Worm (Caenorhabditis elegans) whole organism, L1 larva: Measurements from ENCODE around the gene pifk-1.

Experiments used
- C16A3.4 ChIP-seq: fragments of 150-350 bp; optimal IDR thresholded peaks from 2 replicates; lab custom pipeline; 2014; ENCODE audit warnings: missing biosample characterization, missing genetic modification characterization
- ztf-11 ChIP-seq, 2 experiments: sonication (generic microtip); optimal IDR thresholded peaks; 2 replicates each; lab custom pipeline; 2016 to 2017; ENCODE audit warnings: missing genetic modification characterization in 2 of 2, missing biosample characterization in 1 of 2, missing compliant biosample characterization in 1 of 2

- TF ChIP-seq ztf-11 (tag; optimal IDR thresholded peaks at IDR 0.05; lab: Kevin White, UChicago) (no peak), C16A3.4 (no peak)
Observed at ce11 chrX:936013-936412, 11.7 kb upstream of the pifk-1 start.
